Worm (Caenorhabditis elegans) whole organism, L4 larva: ENCODE measurements around the gene CD4.8.
A peak's percentile ranks its signal among the peaks of the same experiment; 100 is the strongest.

ENCODE experiments used
- D1046.2 ChIP-seq: fragments of 200-800 bp; sonication (Bioruptor generic); IDR thresholded peaks from 2 replicates; pipeline ENCODE4 v1.3.6; 2022; ENCODE audit warnings: missing genetic modification characterization, missing compliant biosample characterization
- F49E8.2 ChIP-seq: sonication (generic microtip); optimal IDR thresholded peaks from 2 replicates; lab custom pipeline; 2016; ENCODE audit warnings: missing compliant biosample characterization, mild to moderate bottlenecking, missing genetic modification characterization, borderline replicate concordance
- R02D3.7 ChIP-seq: fragments of 150-350 bp; sonication (generic microtip); optimal IDR thresholded peaks from 3 replicates; lab custom pipeline; 2014; ENCODE audit warnings: missing biosample characterization, missing genetic modification characterization
- aly-2 ChIP-seq: sonication (generic microtip); optimal IDR thresholded peaks from 2 replicates; lab custom pipeline; 2018; ENCODE audit warnings: missing biosample characterization, missing genetic modification characterization
- attf-4 ChIP-seq: sonication (generic microtip); optimal IDR thresholded peaks from 3 replicates; lab custom pipeline; 2017; ENCODE audit warnings: missing biosample characterization, missing genetic modification characterization
- ceh-20 ChIP-seq: fragments of 200-800 bp; sonication (Bioruptor generic); IDR thresholded peaks from 2 replicates; pipeline ENCODE4 v1.3.6; 2022; ENCODE audit warnings: missing genetic modification reagents, missing genetic modification characterization, missing compliant biosample characterization
- ceh-82 ChIP-seq: sonication (generic microtip); optimal IDR thresholded peaks from 2 replicates; lab custom pipeline; 2017; ENCODE audit warnings: missing biosample characterization, missing genetic modification characterization
- cey-2 ChIP-seq: sonication (generic microtip); optimal IDR thresholded peaks from 3 replicates; lab custom pipeline; 2017; ENCODE audit warnings: missing genetic modification characterization, mild to moderate bottlenecking, missing compliant biosample characterization, antibody characterized with exemption, borderline replicate concordance; ENCODE audit not compliant: insufficient read depth
- ctbp-1 ChIP-seq: fragments of 200-800 bp; sonication (Bioruptor generic); IDR thresholded peaks from 2 replicates; pipeline ENCODE4 v1.3.6; 2022; ENCODE audit warnings: missing genetic modification reagents, missing genetic modification characterization, missing compliant biosample characterization
- daf-12 ChIP-seq: fragments of 150-350 bp; optimal IDR thresholded peaks from 2 replicates; lab custom pipeline; 2014; ENCODE audit warnings: missing biosample characterization, missing genetic modification reagents, missing genetic modification characterization
- daf-8 ChIP-seq: fragments of 200-800 bp; sonication (Bioruptor generic); IDR thresholded peaks from 2 replicates; pipeline ENCODE4 v1.3.6; 2022; ENCODE audit warnings: missing genetic modification characterization, missing compliant biosample characterization
- dmd-6 ChIP-seq: fragments of 200-800 bp; sonication (Bioruptor generic); IDR thresholded peaks from 2 replicates; pipeline ENCODE4 v1.3.6; 2022; ENCODE audit warnings: missing genetic modification reagents, missing genetic modification characterization, missing compliant biosample characterization
- dmd-8 ChIP-seq: fragments of 200-800 bp; sonication (Bioruptor generic); IDR thresholded peaks from 2 replicates; pipeline ENCODE4 v1.3.6; 2022; ENCODE audit warnings: missing genetic modification characterization, missing compliant biosample characterization
- dpl-1 ChIP-seq: fragments of 150-350 bp; optimal IDR thresholded peaks from 2 replicates; lab custom pipeline; 2014; ENCODE audit warnings: missing biosample characterization, missing genetic modification reagents, missing genetic modification characterization
- duxl-1 ChIP-seq: sonication (generic microtip); optimal IDR thresholded peaks from 2 replicates; lab custom pipeline; 2016; ENCODE audit warnings: mild to moderate bottlenecking, missing genetic modification characterization, moderate library complexity, missing compliant biosample characterization; ENCODE audit not compliant: poor library complexity
- dve-1 ChIP-seq: sonication (generic microtip); optimal IDR thresholded peaks from 2 replicates; lab custom pipeline; 2017; ENCODE audit warnings: antibody characterized with exemption, mild to moderate bottlenecking, missing genetic modification characterization, missing compliant biosample characterization; ENCODE audit not compliant: insufficient read depth
- egl-27 ChIP-seq: sonication (generic microtip); optimal IDR thresholded peaks from 3 replicates; lab custom pipeline; 2017; ENCODE audit warnings: missing biosample characterization, missing genetic modification reagents, missing genetic modification characterization
- fos-1 ChIP-seq: fragments of 150-350 bp; optimal IDR thresholded peaks from 2 replicates; lab custom pipeline; 2014; ENCODE audit warnings: missing biosample characterization, missing genetic modification characterization
- gei-8 ChIP-seq: fragments of 200-800 bp; sonication (Bioruptor generic); optimal IDR thresholded peaks from 2 replicates; lab custom pipeline; 2018; ENCODE audit warnings: mild to moderate bottlenecking, missing genetic modification characterization, missing compliant biosample characterization
- hif-1 ChIP-seq, 2 experiments: sonication (generic microtip); optimal IDR thresholded peaks; 2 replicates each; lab custom pipeline; 2016 to 2017; ENCODE audit warnings: missing compliant biosample characterization in 2 of 2, missing genetic modification characterization in 2 of 2, missing genetic modification reagents in 2 of 2, missing genotype in 2 of 2, mild to moderate bottlenecking in 1 of 2
- hlh-11 ChIP-seq: fragments of 200-800 bp; sonication (Bioruptor generic); optimal IDR thresholded peaks from 2 replicates; lab custom pipeline; 2018; ENCODE audit warnings: mild to moderate bottlenecking, missing genetic modification characterization, missing compliant biosample characterization
- hlh-30 ChIP-seq: sonication (generic microtip); optimal IDR thresholded peaks from 2 replicates; lab custom pipeline; 2017; ENCODE audit warnings: antibody characterized with exemption, mild to moderate bottlenecking, missing genetic modification characterization, missing compliant biosample characterization; ENCODE audit not compliant: insufficient read depth
- lin-15B ChIP-seq: fragments of 150-350 bp; sonication (generic microtip); optimal IDR thresholded peaks from 3 replicates; lab custom pipeline; 2014; ENCODE audit warnings: missing biosample characterization, missing genetic modification characterization
- lin-29 ChIP-seq: fragments of 200-800 bp; sonication (Bioruptor generic); IDR thresholded peaks from 2 replicates; pipeline ENCODE4 v1.3.6; 2022; ENCODE audit warnings: missing genetic modification reagents, missing genetic modification characterization, missing compliant biosample characterization
- lin-39 ChIP-seq: fragments of 150-350 bp; optimal IDR thresholded peaks from 2 replicates; lab custom pipeline; 2014; ENCODE audit warnings: missing biosample characterization, missing genetic modification reagents, missing genetic modification characterization
- lir-3 ChIP-seq: sonication (generic microtip); optimal IDR thresholded peaks from 2 replicates; lab custom pipeline; 2016; ENCODE audit warnings: mild to moderate bottlenecking, missing genetic modification characterization, missing compliant biosample characterization
- madf-5 ChIP-seq, 2 experiments: fragments of 200-800 bp; sonication (Bioruptor generic); IDR thresholded peaks; 2 replicates each; pipeline ENCODE4 v1.3.6; 2022; ENCODE audit warnings: missing compliant biosample characterization in 2 of 2, missing genetic modification characterization in 2 of 2
- madf-9 ChIP-seq: fragments of 200-800 bp; sonication (Bioruptor generic); conservative IDR thresholded peaks from 2 replicates; pipeline ENCODE4 v1.3.6; 2022; ENCODE audit warnings: missing genetic modification reagents, missing genetic modification characterization, missing compliant biosample characterization
- mdt-29 ChIP-seq: fragments of 200-800 bp; sonication (Bioruptor generic); IDR thresholded peaks from 2 replicates; pipeline ENCODE4 v1.3.6; 2022; ENCODE audit warnings: missing genetic modification reagents, missing genetic modification characterization, missing compliant biosample characterization
- mep-1 ChIP-seq: fragments of 150-350 bp; sonication (generic microtip); optimal IDR thresholded peaks from 3 replicates; lab custom pipeline; 2014; ENCODE audit warnings: missing biosample characterization, missing genetic modification characterization
- mxl-3 ChIP-seq: fragments of 200-800 bp; sonication (Bioruptor generic); optimal IDR thresholded peaks from 2 replicates; lab custom pipeline; 2018; ENCODE audit warnings: mild to moderate bottlenecking, missing genetic modification characterization, missing compliant biosample characterization
- nhr-10 ChIP-seq: fragments of 150-350 bp; optimal IDR thresholded peaks from 2 replicates; lab custom pipeline; 2014; ENCODE audit warnings: missing biosample characterization, missing genetic modification characterization
- nhr-111 ChIP-seq: fragments of 200-800 bp; sonication (Bioruptor generic); optimal IDR thresholded peaks from 2 replicates; lab custom pipeline; 2018; ENCODE audit warnings: mild to moderate bottlenecking, missing genetic modification characterization, missing compliant biosample characterization
- nhr-25 ChIP-seq: sonication (generic microtip); optimal IDR thresholded peaks from 2 replicates; lab custom pipeline; 2017; ENCODE audit warnings: missing genetic modification characterization, mild to moderate bottlenecking, missing compliant biosample characterization, antibody characterized with exemption, moderate library complexity, borderline replicate concordance; ENCODE audit not compliant: insufficient read depth
- nhr-28 ChIP-seq: fragments of 150-350 bp; optimal IDR thresholded peaks from 2 replicates; lab custom pipeline; 2014; ENCODE audit warnings: missing biosample characterization, missing genetic modification characterization
- nhr-41 ChIP-seq: fragments of 200-800 bp; sonication (Bioruptor generic); IDR thresholded peaks from 2 replicates; pipeline ENCODE4 v1.3.6; 2022; ENCODE audit warnings: missing genetic modification reagents, missing genetic modification characterization, missing compliant biosample characterization
- nhr-48 ChIP-seq: sonication (generic microtip); optimal IDR thresholded peaks from 2 replicates; lab custom pipeline; 2016; ENCODE audit warnings: mild to moderate bottlenecking, missing genetic modification characterization, missing compliant biosample characterization
- nhr-6 ChIP-seq: fragments of 150-350 bp; optimal IDR thresholded peaks from 2 replicates; lab custom pipeline; 2014; ENCODE audit warnings: missing biosample characterization, missing genetic modification characterization
- nhr-77 ChIP-seq: fragments of 150-350 bp; optimal IDR thresholded peaks from 2 replicates; lab custom pipeline; 2014; ENCODE audit warnings: missing biosample characterization, missing genetic modification characterization
- php-3 ChIP-seq: fragments of 200-800 bp; sonication (Bioruptor generic); IDR thresholded peaks from 2 replicates; pipeline ENCODE4 v1.3.6; 2022; ENCODE audit warnings: missing genetic modification reagents, missing genetic modification characterization, missing compliant biosample characterization
- pqm-1 ChIP-seq: sonication (generic microtip); optimal IDR thresholded peaks from 2 replicates; lab custom pipeline; 2017; ENCODE audit warnings: missing biosample characterization, missing genetic modification characterization
- sdz-12 ChIP-seq: fragments of 200-800 bp; sonication (Bioruptor generic); optimal IDR thresholded peaks from 2 replicates; lab custom pipeline; 2018; ENCODE audit warnings: mild to moderate bottlenecking, missing genetic modification characterization, missing compliant biosample characterization
- spr-1 ChIP-seq: sonication (generic microtip); optimal IDR thresholded peaks from 2 replicates; lab custom pipeline; 2016; ENCODE audit warnings: mild to moderate bottlenecking, missing genetic modification characterization, missing compliant biosample characterization
- spr-3 ChIP-seq: fragments of 200-800 bp; sonication (Bioruptor generic); optimal IDR thresholded peaks from 2 replicates; lab custom pipeline; 2018; ENCODE audit warnings: mild to moderate bottlenecking, missing genetic modification characterization, missing compliant biosample characterization
- tag-97 ChIP-seq: fragments of 200-800 bp; sonication (Bioruptor generic); IDR thresholded peaks from 2 replicates; pipeline ENCODE4 v1.3.6; 2022; ENCODE audit warnings: missing genetic modification characterization, missing compliant biosample characterization
- unc-62 ChIP-seq, 3 experiments: fragments of 150-350 bp in 1 of 3; sonication (generic microtip); optimal IDR thresholded peaks in 2 of 3; peaks in 1 of 3; 1 replicate in 1 of 3; 2 replicates in 2 of 3; lab custom pipeline; 2014 to 2017; ENCODE audit warnings: missing biosample characterization in 3 of 3, missing genetic modification characterization in 3 of 3, missing genetic modification reagents in 3 of 3, missing genotype in 1 of 3
- vab-7 ChIP-seq: fragments of 200-800 bp; sonication (Bioruptor generic); IDR thresholded peaks from 2 replicates; pipeline ENCODE4 v1.3.6; 2022; ENCODE audit warnings: missing genetic modification reagents, missing genetic modification characterization, missing compliant biosample characterization
- zfp-3 ChIP-seq: fragments of 200-800 bp; sonication (Bioruptor generic); conservative IDR thresholded peaks from 2 replicates; pipeline ENCODE4 v1.3.6; 2022; ENCODE audit warnings: missing genetic modification reagents, missing genetic modification characterization, missing compliant biosample characterization
- zip-11 ChIP-seq: fragments of 200-800 bp; sonication (Bioruptor generic); IDR thresholded peaks from 2 replicates; pipeline ENCODE4 v1.3.6; 2022; ENCODE audit warnings: missing genetic modification characterization, missing compliant biosample characterization
- ztf-11 ChIP-seq: fragments of 150-350 bp; optimal IDR thresholded peaks from 2 replicates; lab custom pipeline; 2014; ENCODE audit warnings: missing biosample characterization, missing genetic modification characterization

CD4.8 gene

DNA sequence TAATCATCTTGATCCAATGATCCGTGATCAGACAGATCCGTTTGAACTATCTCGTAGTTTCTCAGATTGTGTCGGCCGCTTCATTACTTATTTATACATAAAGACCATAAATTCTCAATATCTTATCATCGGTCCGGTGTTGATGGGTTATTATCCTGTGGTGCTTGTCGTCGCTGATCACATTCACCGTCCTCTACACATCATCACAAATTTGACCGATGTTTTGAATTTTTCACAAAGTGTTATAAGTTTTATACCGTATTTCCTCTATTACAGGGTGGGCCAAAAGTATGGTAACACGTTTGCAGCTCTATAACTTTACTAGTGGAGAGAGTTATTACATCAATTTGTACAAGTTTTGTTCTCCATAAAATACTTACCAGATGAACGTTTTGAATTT lies 13.2 kb downstream of the CD4.8 start (continued):
- TF ChIP-seq attf-4 (tag; lab: Kevin White, UChicago) = no peak
- no peak for TF ChIP-seq cey-2 (tag; lab: Kevin White, UChicago)
- TF ChIP-seq aly-2 = no peak
- no peak for TF ChIP-seq dmd-6 (GFP tag; lab: Robert Waterston, UW)
- no peak for TF ChIP-seq ceh-82 (tag; lab: Kevin White, UChicago)
- 0 out of 2 replicates have a peak, but pooled peaks have one; percentile 20 for TF ChIP-seq madf-9 (GFP tag; lab: Robert Waterston, UW)
- no peak for TF ChIP-seq nhr-111
- TF ChIP-seq nhr-25 (tag; lab: Kevin White, UChicago) = no peak
- TF ChIP-seq ztf-11 = no peak
- TF ChIP-seq nhr-28 = no peak
- no peak for TF ChIP-seq nhr-48 (tag; lab: Kevin White, UChicago)
- no peak for TF ChIP-seq mxl-3 (GFP tag; lab: Kevin White, UChicago)
- no peak for TF ChIP-seq tag-97
- TF ChIP-seq lin-29 (GFP tag; lab: Robert Waterston, UW) = no peak
- no peak for TF ChIP-seq D1046.2 (GFP tag; lab: Robert Waterston, UW)
- TF ChIP-seq ctbp-1 = no peak
- TF ChIP-seq gei-8 (GFP tag; lab: Kevin White, UChicago) = no peak
- no peak for TF ChIP-seq daf-12 (tag; lab: Kevin White, UChicago)
- TF ChIP-seq nhr-77 (tag; lab: Kevin White, UChicago) = no peak
- no peak for TF ChIP-seq dve-1 (tag; lab: Kevin White, UChicago)
- TF ChIP-seq fos-1 (tag; lab: Kevin White, UChicago) = no peak
- TF ChIP-seq spr-3 = no peak
- no peak for TF ChIP-seq mep-1 (tag; lab: Kevin White, UChicago)
- no peak for TF ChIP-seq hif-1 (tag; optimal IDR thresholded peaks at IDR 0.05; lab: Kevin White, UChicago)

DNA sequence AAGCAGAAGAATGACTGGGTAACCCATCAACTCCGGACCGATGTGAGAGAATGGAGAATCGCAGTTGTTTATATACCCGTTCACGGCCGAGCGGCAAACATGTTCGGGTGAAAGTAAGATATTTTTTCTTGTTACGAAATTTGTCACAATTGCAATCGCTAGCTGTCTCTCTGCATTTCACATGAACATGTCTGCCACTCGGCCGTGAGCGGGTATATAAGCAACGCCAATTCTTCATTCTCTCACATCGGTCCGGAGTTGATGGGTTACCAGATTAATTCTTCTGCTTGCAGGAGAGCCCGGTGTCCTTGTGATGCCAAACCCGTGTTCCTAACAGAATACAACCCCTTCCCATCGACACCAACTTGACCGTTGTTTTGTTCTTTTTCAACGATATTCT lies 14.1 kb downstream of the CD4.8 start:
- no peak for TF ChIP-seq F49E8.2
- TF ChIP-seq unc-62 (GFP tag; optimal IDR thresholded peaks at IDR 0.05 in 1 of 2; lab: Kevin White, UChicago) = no peak
- TF ChIP-seq unc-62 (tag; optimal IDR thresholded peaks at IDR 0.05; lab: Kevin White, UChicago) = no peak
- TF ChIP-seq vab-7 (GFP tag; lab: Robert Waterston, UW) = no peak
- TF ChIP-seq lin-39 (tag; lab: Kevin White, UChicago) = no peak
- TF ChIP-seq dpl-1 (GFP tag; lab: Kevin White, UChicago) = peak; percentile 7
- no peak for TF ChIP-seq php-3 (GFP tag; lab: Robert Waterston, UW)
- no peak for TF ChIP-seq nhr-6 (tag; lab: Kevin White, UChicago)
- peak; percentile 31 for TF ChIP-seq dve-1 (tag; lab: Kevin White, UChicago)
- TF ChIP-seq ceh-20 (GFP tag; lab: Robert Waterston, UW) = no peak; the same call in 1 of the 2 replicates
- no peak for TF ChIP-seq daf-8
- TF ChIP-seq nhr-10 = no peak
- no peak for TF ChIP-seq sdz-12 (GFP tag; lab: Kevin White, UChicago)
- no peak for TF ChIP-seq lir-3 (tag; lab: Kevin White, UChicago)
- no peak for TF ChIP-seq spr-1 (tag; lab: Kevin White, UChicago)
- TF ChIP-seq tag-97 = no peak
- TF ChIP-seq pqm-1 = no peak
- no peak for TF ChIP-seq aly-2
- no peak for TF ChIP-seq R02D3.7
- no peak for TF ChIP-seq dmd-8 (GFP tag; lab: Robert Waterston, UW)
- no peak for TF ChIP-seq zfp-3
- no peak for TF ChIP-seq madf-9 (GFP tag; lab: Robert Waterston, UW)
- no peak for TF ChIP-seq mdt-29 (GFP tag; lab: Robert Waterston, UW)
- peak; percentile 20 for TF ChIP-seq hlh-11
- no peak for TF ChIP-seq gei-8 (GFP tag; lab: Kevin White, UChicago)
- TF ChIP-seq lin-15B = no peak
- no peak for TF ChIP-seq nhr-41 (GFP tag; lab: Robert Waterston, UW)
- no peak for TF ChIP-seq egl-27 (tag; lab: Kevin White, UChicago)
- peak; percentile 51 for TF ChIP-seq hlh-30 (tag; lab: Kevin White, UChicago)
- no peak for TF ChIP-seq zip-11
- no peak for TF ChIP-seq duxl-1 (tag; lab: Kevin White, UChicago)
- 0 out of 4 replicates have a peak, but pooled peaks of 1 of the 2 experiments have one; percentile 27 for TF ChIP-seq madf-5 (GFP tag; IDR thresholded peaks at IDR 0.05; lab: Robert Waterston, UW)
